Fruit fly (Drosophila melanogaster) Kc167 (cell line): Measurements from ENCODE around the gene CG13737.

Experiments used
- Myc ChIP-seq: fragments of >200 bp; optimal IDR thresholded peaks from 2 replicates; lab custom pipeline; 2017; ENCODE audit warnings: missing external identifiers
- Sin3A ChIP-seq: fragments of >200 bp; optimal IDR thresholded peaks from 2 replicates; lab custom pipeline; 2018; ENCODE audit warnings: missing external identifiers

- TF ChIP-seq Myc (lab: Kevin White, UChicago) (no peak), Sin3A (no peak)
Observed at dm6 chr3L:13864568-13864967, 14.2 kb upstream of the CG13737 start.
